Worm (Caenorhabditis elegans) whole organism, L1 larva: Measurements from ENCODE around the gene vps-45.

ENCODE experiments used
- F16B12.6 ChIP-seq: fragments of 150-350 bp; optimal IDR thresholded peaks from 2 replicates; lab custom pipeline; 2014; ENCODE audit warnings: missing biosample characterization, missing genetic modification characterization
- alr-1 ChIP-seq: fragments of 200-800 bp; sonication (Bioruptor generic); optimal IDR thresholded peaks from 2 replicates; lab custom pipeline; 2018; ENCODE audit warnings: borderline replicate concordance, mild to moderate bottlenecking, missing genetic modification characterization, missing compliant biosample characterization
- aly-2 ChIP-seq: fragments of 150-350 bp; optimal IDR thresholded peaks from 2 replicates; lab custom pipeline; 2014; ENCODE audit warnings: missing biosample characterization, missing genetic modification characterization
- ceh-63 ChIP-seq: fragments of 200-800 bp; sonication (Bioruptor generic); optimal IDR thresholded peaks from 2 replicates; lab custom pipeline; 2018; ENCODE audit warnings: mild to moderate bottlenecking, missing genetic modification characterization, missing compliant biosample characterization
- ceh-88 ChIP-seq: fragments of 200-800 bp; sonication (Bioruptor generic); IDR thresholded peaks from 2 replicates; pipeline ENCODE4 v1.3.6; 2022; ENCODE audit warnings: missing genetic modification characterization, missing compliant biosample characterization
- dpl-1 ChIP-seq, 3 experiments: fragments of 150-350 bp in 2 of 3; sonication (generic microtip) in 1 of 3; optimal IDR thresholded peaks; 2 replicates each; lab custom pipeline; 2014 to 2017; ENCODE audit warnings: missing biosample characterization in 3 of 3, missing genetic modification characterization in 3 of 3, missing genetic modification reagents in 3 of 3
- dsc-1 ChIP-seq: sonication (generic microtip); optimal IDR thresholded peaks from 2 replicates; lab custom pipeline; 2016; ENCODE audit warnings: mild to moderate bottlenecking, missing genetic modification characterization, missing compliant biosample characterization
- efl-1 ChIP-seq, 4 experiments: fragments of 150-350 bp; optimal IDR thresholded peaks in 3 of 4; peaks in 1 of 4; 1 replicate in 1 of 4; 2 replicates in 3 of 4; lab custom pipeline; 2014; ENCODE audit warnings: missing biosample characterization in 2 of 4, missing genetic modification characterization in 2 of 4, missing genetic modification reagents in 2 of 4
- egl-27 ChIP-seq, 2 experiments: fragments of 150-350 bp in 1 of 2; sonication (generic microtip); optimal IDR thresholded peaks; 3 replicates each; lab custom pipeline; 2017 to 2018; ENCODE audit warnings: missing biosample characterization in 2 of 2, missing genetic modification characterization in 2 of 2, missing genetic modification reagents in 2 of 2
- elt-2 ChIP-seq: sonication (generic microtip); optimal IDR thresholded peaks from 2 replicates; lab custom pipeline; 2016; ENCODE audit warnings: missing genetic modification characterization, mild to moderate bottlenecking, inconsistent platforms, missing compliant biosample characterization, missing genetic modification reagents
- elt-3 ChIP-seq, 6 experiments: fragments of 150-350 bp in 1 of 6; sonication (generic microtip); optimal IDR thresholded peaks; 2 replicates each; lab custom pipeline; 2017 to 2018; ENCODE audit warnings: missing biosample characterization in 6 of 6, missing genetic modification characterization in 6 of 6, inconsistent platforms in 1 of 6
- fkh-8 ChIP-seq: sonication (generic microtip); optimal IDR thresholded peaks from 2 replicates; lab custom pipeline; 2016; ENCODE audit warnings: mild to moderate bottlenecking, missing genetic modification characterization, missing compliant biosample characterization
- hlh-4 ChIP-seq: sonication (generic microtip); optimal IDR thresholded peaks from 2 replicates; lab custom pipeline; 2016; ENCODE audit warnings: mild to moderate bottlenecking, missing genetic modification characterization, missing compliant biosample characterization
- hpl-2 ChIP-seq: fragments of 150-350 bp; optimal IDR thresholded peaks from 2 replicates; lab custom pipeline; 2014; ENCODE audit warnings: missing biosample characterization, missing genetic modification reagents, missing genetic modification characterization
- jun-1 ChIP-seq: fragments of 150-350 bp; optimal IDR thresholded peaks from 2 replicates; lab custom pipeline; 2014; ENCODE audit warnings: missing biosample characterization, missing genetic modification reagents, missing genetic modification characterization
- lin-14 ChIP-seq: fragments of 200-800 bp; sonication (Bioruptor generic); optimal IDR thresholded peaks from 2 replicates; lab custom pipeline; 2018; ENCODE audit warnings: mild to moderate bottlenecking, missing genetic modification characterization, moderate library complexity, missing compliant biosample characterization
- lin-35 ChIP-seq, 2 experiments: fragments of 150-350 bp; optimal IDR thresholded peaks; 2 replicates each; lab custom pipeline; 2014; ENCODE audit warnings: missing biosample characterization in 2 of 2, missing genetic modification characterization in 2 of 2, missing genetic modification reagents in 2 of 2
- mdl-1 ChIP-seq, 2 experiments: fragments of 150-350 bp; optimal IDR thresholded peaks; 2 replicates each; lab custom pipeline; 2014 to 2017; ENCODE audit warnings: missing biosample characterization in 2 of 2, missing genetic modification characterization in 2 of 2, inconsistent platforms in 1 of 2
- nhr-20 ChIP-seq: sonication (generic microtip); optimal IDR thresholded peaks from 2 replicates; lab custom pipeline; 2016; ENCODE audit warnings: mild to moderate bottlenecking, missing genetic modification characterization, missing compliant biosample characterization
- nhr-47 ChIP-seq: sonication (generic microtip); optimal IDR thresholded peaks from 2 replicates; lab custom pipeline; 2016; ENCODE audit warnings: mild to moderate bottlenecking, missing genetic modification characterization, moderate library complexity, missing compliant biosample characterization
- nhr-71 ChIP-seq: sonication (generic microtip); optimal IDR thresholded peaks from 2 replicates; lab custom pipeline; 2016; ENCODE audit warnings: mild to moderate bottlenecking, missing genetic modification characterization, moderate library complexity, missing compliant biosample characterization
- nhr-85 ChIP-seq: sonication (generic microtip); peaks from one replicate; lab custom pipeline; 2016; ENCODE audit warnings: missing genetic modification characterization, inconsistent platforms, missing compliant biosample characterization
- pag-3 ChIP-seq: sonication (generic microtip); optimal IDR thresholded peaks from 2 replicates; lab custom pipeline; 2017; ENCODE audit warnings: missing genetic modification characterization, mild to moderate bottlenecking, missing compliant biosample characterization, antibody characterized with exemption, borderline replicate concordance; ENCODE audit not compliant: insufficient read depth
- rnt-1 ChIP-seq: sonication (generic microtip); optimal IDR thresholded peaks from 2 replicates; lab custom pipeline; 2016; ENCODE audit warnings: mild to moderate bottlenecking, missing genetic modification characterization, moderate library complexity, missing compliant biosample characterization
- snu-23 ChIP-seq: sonication (generic microtip); optimal IDR thresholded peaks from 2 replicates; lab custom pipeline; 2016; ENCODE audit warnings: missing genetic modification characterization, missing compliant biosample characterization
- sup-37 ChIP-seq: fragments of 200-800 bp; sonication (Bioruptor generic); optimal IDR thresholded peaks from 2 replicates; lab custom pipeline; 2018; ENCODE audit warnings: mild to moderate bottlenecking, missing genetic modification characterization, missing compliant biosample characterization
- unc-62 ChIP-seq: fragments of 150-350 bp; optimal IDR thresholded peaks from 2 replicates; lab custom pipeline; 2014; ENCODE audit warnings: missing biosample characterization, missing genetic modification reagents, missing genetic modification characterization
- xbp-1 ChIP-seq: sonication (generic microtip); optimal IDR thresholded peaks from 2 replicates; lab custom pipeline; 2016; ENCODE audit warnings: missing genetic modification characterization, missing compliant biosample characterization
- zag-1 ChIP-seq: fragments of 150-350 bp; optimal IDR thresholded peaks from 2 replicates; lab custom pipeline; 2014; ENCODE audit warnings: missing biosample characterization, missing genetic modification characterization
- zip-4 ChIP-seq: fragments of 200-800 bp; sonication (Bioruptor generic); optimal IDR thresholded peaks from 2 replicates; lab custom pipeline; 2018; ENCODE audit warnings: mild to moderate bottlenecking, missing genetic modification characterization, moderate library complexity, missing compliant biosample characterization
- ztf-4 ChIP-seq: fragments of 150-350 bp; optimal IDR thresholded peaks from 2 replicates; lab custom pipeline; 2014; ENCODE audit warnings: missing biosample characterization, missing genetic modification characterization

vps-45 gene

DNA sequence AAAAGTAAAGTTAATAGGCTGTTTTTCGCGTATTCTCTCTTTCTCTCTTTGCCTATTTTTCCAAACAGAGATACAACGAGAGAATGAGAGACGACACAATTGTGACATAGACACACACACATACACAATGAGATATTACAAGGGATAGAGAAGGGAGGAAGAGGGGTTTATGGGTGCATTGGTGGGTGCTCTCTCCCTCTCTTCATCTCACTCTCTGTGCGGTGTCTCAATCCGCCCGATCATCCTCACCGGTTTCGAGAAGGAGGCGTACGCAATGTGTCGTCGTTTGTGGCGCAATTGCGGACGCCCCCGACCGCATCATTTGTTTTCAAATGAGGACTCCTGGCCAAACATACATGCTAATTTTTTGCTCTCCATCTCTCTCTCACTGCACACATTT is 25.2 kb downstream of the vps-45 start (continued):
- TF ChIP-seq xbp-1 (peak; percentile 89), dsc-1 (tag; lab: Kevin White, UChicago) (peak; percentile 92), zag-1 (tag; lab: Kevin White, UChicago) (peak; percentile 99), lin-14 (GFP tag; lab: Kevin White, UChicago) (peak; percentile 99)

ce11 chrX:948783-949182 is 25.9 kb downstream of the vps-45 start, which contains the start of gene sms-2:
Gene sms-2, minus strand, starts transcription at chrX:948883.
- TF ChIP-seq elt-2 (no peak), rnt-1 (tag; lab: Kevin White, UChicago) (no peak), pag-3 (no peak), xbp-1 (no peak), nhr-47 (tag; lab: Kevin White, UChicago) (no peak), fkh-8 (tag; lab: Kevin White, UChicago) (no peak), alr-1 (tag; lab: Kevin White, UChicago) (no peak), jun-1 (tag; lab: Kevin White, UChicago) (no peak), sup-37 (no peak), elt-3 (tag; optimal IDR thresholded peaks at IDR 0.05; lab: Kevin White, UChicago) (no peak), unc-62 (GFP tag; lab: Kevin White, UChicago) (no peak), aly-2 (tag; lab: Kevin White, UChicago) (no peak), dpl-1 (GFP tag; optimal IDR thresholded peaks at IDR 0.05; lab: Kevin White, UChicago) (no peak), zip-4 (GFP tag; lab: Kevin White, UChicago) (no peak), F16B12.6 (tag; lab: Kevin White, UChicago) (no peak), dsc-1 (tag; lab: Kevin White, UChicago) (no peak), egl-27 (tag; optimal IDR thresholded peaks at IDR 0.05; lab: Kevin White, UChicago) (no peak), snu-23 (GFP tag; lab: Kevin White, UChicago) (no peak)

DNA sequence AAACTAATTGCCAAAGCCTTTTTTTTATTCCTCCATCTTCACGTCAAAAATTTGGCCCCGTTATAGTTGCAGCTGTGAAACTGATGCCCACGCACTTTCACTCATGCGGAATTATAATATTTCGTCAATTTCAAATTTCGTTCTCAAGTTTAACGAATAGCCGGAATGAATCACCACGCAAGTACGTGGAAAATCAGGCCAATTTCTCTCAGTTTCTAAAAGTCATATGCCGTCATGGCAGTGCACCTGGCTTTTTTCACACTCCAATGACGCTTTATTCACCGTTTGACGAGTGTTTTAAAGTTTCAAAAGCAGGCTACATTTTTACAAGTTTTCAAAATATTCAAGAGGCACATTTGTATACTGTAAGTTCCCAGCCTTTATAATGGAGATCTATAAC is 26.8 kb downstream of the vps-45 start:
- TF ChIP-seq jun-1 (tag; lab: Kevin White, UChicago) (no peak), ceh-88 (GFP tag; lab: Robert Waterston, UW) (no peak), nhr-47 (tag; lab: Kevin White, UChicago) (peak; percentile 19), F16B12.6 (tag; lab: Kevin White, UChicago) (no peak), lin-35 (GFP tag; optimal IDR thresholded peaks at IDR 0.05; lab: Kevin White, UChicago) (no peak), nhr-85 (tag; lab: Kevin White, UChicago) (peak; percentile 8), efl-1 (optimal IDR thresholded peaks at IDR 0.05; lab: Kevin White, UChicago) (no peak), efl-1 (GFP tag; optimal IDR thresholded peaks at IDR 0.05 in 1 of 2; lab: Kevin White, UChicago) (no peak), fkh-8 (tag; lab: Kevin White, UChicago) (peak; percentile 73), ceh-63 (GFP tag; lab: Kevin White, UChicago) (no peak), hlh-4 (tag; lab: Kevin White, UChicago) (peak; percentile 6), nhr-71 (tag; lab: Kevin White, UChicago) (peak; percentile 20)

- no peak for TF ChIP-seq hpl-2 (GFP tag; lab: Kevin White, UChicago)
- peak; percentile 5 for TF ChIP-seq nhr-20 (tag; lab: Kevin White, UChicago)
- TF ChIP-seq lin-35 (GFP tag; optimal IDR thresholded peaks at IDR 0.05; lab: Kevin White, UChicago), result peak in 1 of 2 experiments; percentile 49
- peak; percentile 72 for TF ChIP-seq elt-2
- no peak for TF ChIP-seq efl-1 (optimal IDR thresholded peaks at IDR 0.05; lab: Kevin White, UChicago)
- peak in 1 of 2 experiments; percentile 91 for TF ChIP-seq efl-1 (GFP tag; optimal IDR thresholded peaks at IDR 0.05 in 1 of 2; lab: Kevin White, UChicago)
- no peak for TF ChIP-seq mdl-1 (tag; optimal IDR thresholded peaks at IDR 0.05; lab: Kevin White, UChicago)
Measured at ce11 chrX:945669-946068, 29.0 kb downstream of the vps-45 start.

ce11 chrX:938269-938883 is 36.3 kb downstream of the vps-45 start, which contains the start of gene F53H8.3:
Gene F53H8.3, plus strand, starts transcription at chrX:938543.
- TF ChIP-seq elt-2 (peak; percentile 87), ztf-4 (tag; lab: Kevin White, UChicago) (no peak)
